Worm (Caenorhabditis elegans): ENCODE data around the gene F56A11.4.
A peak's percentile ranks its signal among the peaks of the same experiment; 100 is the strongest.

The F56A11.4 gene

DNA sequence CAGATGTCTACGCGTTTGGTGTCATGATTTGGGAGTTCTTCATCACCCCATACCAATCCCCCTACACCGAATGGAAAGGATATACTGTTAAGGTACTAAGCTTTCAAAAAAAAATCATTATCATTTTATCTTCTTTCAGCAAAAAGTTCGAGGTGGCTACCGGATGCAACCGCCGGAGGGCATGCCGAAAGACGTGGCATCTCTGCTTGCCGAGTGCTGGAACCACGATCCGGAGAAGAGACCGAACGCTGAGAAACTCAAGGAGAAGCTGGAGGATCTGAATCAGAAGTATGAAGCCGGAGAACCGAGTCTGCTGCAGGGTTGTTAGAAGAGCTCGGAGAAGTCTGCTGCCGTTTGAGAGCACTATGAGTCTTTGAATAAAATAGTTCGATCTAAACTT lies 46.7 kb downstream of the F56A11.4 start:
- no peak for TF ChIP-seq egl-27 (tag; optimal IDR thresholded peaks at IDR 0.05)
- TF ChIP-seq lin-39 (tag; optimal IDR thresholded peaks at IDR 0.05), result no peak
- TF ChIP-seq unc-55 (GFP tag; optimal IDR thresholded peaks at IDR 0.05), result no peak
- TF ChIP-seq skn-1 (tag; optimal IDR thresholded peaks at IDR 0.05), result no peak
- no peak for TF ChIP-seq nhr-23 (tag; optimal IDR thresholded peaks at IDR 0.05)
- no peak for TF ChIP-seq sma-9 (GFP tag; optimal IDR thresholded peaks at IDR 0.05)
- TF ChIP-seq sma-9 (tag; optimal IDR thresholded peaks at IDR 0.05), result no peak
- no peak for TF ChIP-seq crh-2 (tag; optimal IDR thresholded peaks at IDR 0.05)
- no peak for TF ChIP-seq unc-62 (GFP tag; optimal IDR thresholded peaks at IDR 0.05)
- TF ChIP-seq lin-11 (tag; optimal IDR thresholded peaks at IDR 0.05), result no peak
- TF ChIP-seq lin-13 (GFP tag; optimal IDR thresholded peaks at IDR 0.05), result no peak
- TF ChIP-seq nhr-129 (tag; optimal IDR thresholded peaks at IDR 0.05), result no peak
- TF ChIP-seq F13H6.1 (tag; optimal IDR thresholded peaks at IDR 0.05), result no peak

DNA sequence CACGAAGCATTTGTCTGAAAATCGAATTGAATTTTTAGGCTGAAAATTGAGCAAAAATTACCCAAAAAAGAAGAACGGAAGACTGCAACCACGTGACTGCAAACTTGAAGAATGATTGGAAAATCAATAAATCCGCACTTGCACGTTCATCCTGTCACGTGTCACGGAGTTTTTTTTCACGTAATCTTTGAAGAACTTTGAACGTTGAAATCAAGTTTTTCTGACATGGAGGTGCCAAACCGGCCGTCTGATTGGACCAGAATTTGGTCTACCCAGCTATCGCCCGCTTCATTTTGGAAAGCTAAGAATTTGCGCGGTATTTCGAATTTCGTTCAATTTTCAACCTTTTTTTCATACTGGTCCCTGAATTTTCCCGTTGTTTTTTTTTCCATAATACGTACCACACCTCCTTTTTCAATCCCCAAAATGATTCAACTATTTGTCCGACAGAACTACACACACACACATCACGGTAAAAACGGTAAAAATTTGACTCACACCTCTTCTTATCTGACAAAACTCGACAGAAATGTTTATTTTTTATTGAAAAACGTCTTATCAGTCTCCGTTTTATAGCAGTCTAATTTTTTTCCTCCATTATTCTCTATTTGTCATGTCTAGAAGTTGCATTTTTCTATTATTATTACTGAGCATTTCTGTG lies 48.3 kb downstream of the F56A11.4 start, which contains the start of the genes C18H7.7 and C18H7.11:
C18H7.7 (minus strand) TSS at position 101 of the 661 bp plus-strand sequence.
C18H7.11 (plus strand) TSS at position 611 of the 661 bp plus-strand sequence.
- TF ChIP-seq fos-1 (tag; optimal IDR thresholded peaks at IDR 0.05) (peak; percentile 79), lin-13 (GFP tag; optimal IDR thresholded peaks at IDR 0.05) (no peak)

DNA sequence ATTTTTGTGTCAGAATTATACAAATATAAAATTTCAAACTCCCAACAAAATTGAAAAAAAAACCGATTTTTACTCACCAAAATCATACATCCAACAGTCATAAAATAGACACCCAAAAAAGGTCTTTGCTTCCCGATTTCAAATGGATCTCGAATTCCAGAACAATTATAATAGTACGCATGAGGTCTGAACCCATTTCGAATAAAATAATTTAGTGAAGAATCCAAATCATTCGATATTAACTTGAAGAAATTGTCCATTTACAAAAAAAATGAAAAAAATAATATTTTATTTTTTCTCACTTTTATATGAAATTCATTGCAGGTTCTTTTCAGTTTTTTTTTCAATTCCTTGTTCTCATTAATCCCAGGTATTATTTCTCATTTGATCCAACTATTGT lies 53.5 kb downstream of the F56A11.4 start, which contains the start of gene srt-59:
srt-59 (minus strand) TSS at position 101 of the 400 bp plus-strand sequence.
- TF ChIP-seq nhr-129 (tag; optimal IDR thresholded peaks at IDR 0.05) (no peak), Y55F3AM.14 (GFP tag; optimal IDR thresholded peaks at IDR 0.05) (no peak), mbf-1 (tag; optimal IDR thresholded peaks at IDR 0.05) (no peak), skn-1 (tag; optimal IDR thresholded peaks at IDR 0.05) (no peak), nhr-23 (tag; optimal IDR thresholded peaks at IDR 0.05) (no peak), lin-11 (tag; optimal IDR thresholded peaks at IDR 0.05) (no peak), nhr-10 (tag; optimal IDR thresholded peaks at IDR 0.05) (no peak), ztf-11 (tag; optimal IDR thresholded peaks at IDR 0.05) (no peak), sma-9 (GFP tag; optimal IDR thresholded peaks at IDR 0.05) (no peak), sma-9 (tag; optimal IDR thresholded peaks at IDR 0.05) (no peak), alr-1 (tag; optimal IDR thresholded peaks at IDR 0.05) (no peak), sma-3 (GFP tag; optimal IDR thresholded peaks at IDR 0.05) (no peak), lin-13 (GFP tag; optimal IDR thresholded peaks at IDR 0.05) (no peak), ztf-1 (GFP tag; conservative IDR thresholded peaks at IDR 0.05) (no peak), C34F6.9 (tag; optimal IDR thresholded peaks at IDR 0.05) (no peak), nhr-12 (tag; optimal IDR thresholded peaks at IDR 0.05) (no peak), ceh-82 (tag; optimal IDR thresholded peaks at IDR 0.05) (no peak), nhr-77 (tag; optimal IDR thresholded peaks at IDR 0.05) (no peak)

Measured in whole organism, L2 larva.